Fruit fly (Drosophila melanogaster): ENCODE data around the gene bwa.

DNA sequence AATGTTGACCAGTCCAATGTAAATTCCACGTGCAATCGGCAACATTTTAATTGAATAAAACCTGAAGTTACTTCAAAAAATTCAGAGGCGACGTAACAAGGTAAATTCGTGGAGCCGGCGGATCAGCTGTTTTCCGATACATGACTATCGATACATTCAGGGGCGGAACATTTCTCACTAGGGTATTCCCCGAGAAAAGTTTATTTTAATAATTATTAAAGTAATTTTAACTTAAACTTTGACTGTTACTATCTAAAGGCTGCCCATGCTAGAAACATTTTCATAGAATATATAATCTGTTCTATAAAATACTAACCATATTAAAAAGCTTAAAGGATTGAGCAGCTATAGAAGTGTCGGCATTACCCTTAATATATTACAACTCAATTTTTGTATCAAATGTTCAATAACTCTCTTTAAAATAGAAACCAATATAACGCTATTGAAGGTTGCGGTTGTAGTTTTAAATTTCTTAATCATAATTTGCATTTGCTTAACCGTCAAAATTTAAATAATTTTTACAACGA, 31.0 kb downstream of the bwa start, which contains the start of the genes mRpS18B and Kua:
- peak; percentile 41; the same call in 1 of the 3 replicates for TF ChIP-seq CG4496 (GFP tag; IDR thresholded peaks at IDR 0.05)
- peak; percentile 55 for TF ChIP-seq CG8159 (tag; optimal IDR thresholded peaks at IDR 0.05)
- no peak for TF ChIP-seq Pif1A (GFP tag; optimal IDR thresholded peaks at IDR 0.05)
- TF ChIP-seq D1 (tag; optimal IDR thresholded peaks at IDR 0.05): peak; percentile 61
- no peak for TF ChIP-seq CG32121 (GFP tag; IDR thresholded peaks at IDR 0.05)
- no peak for TF ChIP-seq EcR (GFP tag; optimal IDR thresholded peaks at IDR 0.05)
- no peak for TF ChIP-seq fd96Ca (GFP tag; IDR thresholded peaks at IDR 0.05)
- peak; percentile 46 for TF ChIP-seq Ets98B (GFP tag; IDR thresholded peaks at IDR 0.05)
- no peak for TF ChIP-seq CG34367 (tag; optimal IDR thresholded peaks at IDR 0.05)
- peak; percentile 28 for TF ChIP-seq CG8301 (tag; optimal IDR thresholded peaks at IDR 0.05)

Data from whole organism, pupa.